Fruit fly (Drosophila melanogaster): ENCODE results near the gene t-Grip84.

The t-Grip84 gene

DNA sequence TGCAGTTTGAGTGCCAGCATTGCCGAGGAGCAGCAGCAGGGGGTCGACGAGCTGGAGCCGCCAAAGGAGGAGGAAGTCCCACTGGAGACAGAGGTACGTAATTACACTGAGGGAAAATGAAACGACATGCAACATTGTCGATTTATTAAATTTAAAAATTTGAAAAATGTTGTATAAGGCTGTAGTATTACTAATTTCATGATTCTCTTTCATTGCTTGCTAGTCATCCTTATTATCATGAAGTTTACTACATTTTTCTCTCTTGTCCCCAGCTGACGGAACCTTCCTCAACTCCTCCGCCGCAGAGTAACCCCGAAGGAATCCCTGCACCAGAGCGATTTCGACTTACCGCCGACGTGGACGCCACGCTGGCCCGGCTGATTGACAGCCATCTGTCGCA lies 12.6 kb upstream of the t-Grip84 start (continued):
- TF ChIP-seq CG8319 (GFP tag; optimal IDR thresholded peaks at IDR 0.05) = no peak
- TF ChIP-seq CG3032 (tag; optimal IDR thresholded peaks at IDR 0.05) = peak; percentile 48
- no peak for TF ChIP-seq fkh (GFP tag; optimal IDR thresholded peaks at IDR 0.05)
- peak; percentile 30 for TF ChIP-seq CG31627 (GFP tag; optimal IDR thresholded peaks at IDR 0.05)
- TF ChIP-seq OdsH (GFP tag; optimal IDR thresholded peaks at IDR 0.05) = peak; percentile 35
- no peak for TF ChIP-seq CG9139 (GFP tag; optimal IDR thresholded peaks at IDR 0.05)
- peak; percentile 59 for TF ChIP-seq svp (GFP tag)
- TF ChIP-seq Hr4 (GFP tag; optimal IDR thresholded peaks at IDR 0.05) = no peak
- TF ChIP-seq Met (GFP tag; optimal IDR thresholded peaks at IDR 0.05) = peak; percentile 61
- TF ChIP-seq dac (GFP tag; optimal IDR thresholded peaks at IDR 0.05) = no peak
- no peak for TF ChIP-seq cyc (GFP tag; optimal IDR thresholded peaks at IDR 0.05)
- no peak for TF ChIP-seq CG8119 (GFP tag; IDR thresholded peaks at IDR 0.05)
- TF ChIP-seq CG6854 (GFP tag; optimal IDR thresholded peaks at IDR 0.05) = no peak
- no peak for TF ChIP-seq Ets21C (GFP tag; optimal IDR thresholded peaks at IDR 0.05)

DNA sequence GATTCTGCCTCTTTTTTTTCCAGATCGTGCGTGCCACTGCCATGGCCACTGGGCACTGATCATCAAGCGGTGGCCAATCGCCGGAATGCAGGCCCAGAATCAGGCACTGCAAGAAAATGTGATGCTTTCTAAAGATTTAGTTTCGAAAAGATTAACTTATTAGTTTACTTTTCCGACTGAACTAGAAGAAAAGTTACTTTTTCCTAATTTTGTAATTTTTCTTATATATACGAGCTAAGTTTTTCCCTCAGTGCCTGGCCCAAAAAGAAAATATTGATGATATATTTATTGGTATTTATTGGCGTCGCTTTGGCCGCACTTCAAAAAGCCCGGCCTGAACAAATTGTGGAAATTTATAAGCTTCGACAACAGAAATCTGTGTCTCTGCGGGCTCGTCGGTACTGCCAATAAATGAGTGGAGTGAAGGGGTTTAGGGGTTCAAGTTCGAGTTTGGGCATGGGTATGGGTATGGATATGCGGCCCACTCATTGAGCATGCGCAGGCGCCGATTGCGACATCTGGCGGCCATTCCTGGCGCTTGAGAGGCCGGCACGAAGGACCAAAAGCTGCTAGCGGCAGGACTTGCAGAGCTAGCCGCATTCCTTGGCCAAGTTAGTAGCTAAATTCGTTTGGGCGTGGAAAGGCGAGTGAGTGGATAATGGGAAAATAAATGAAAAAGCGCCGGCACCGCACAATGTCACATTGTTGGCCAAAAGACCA lies 10.5 kb upstream of the t-Grip84 start:
- TF ChIP-seq cyc (GFP tag; optimal IDR thresholded peaks at IDR 0.05) = peak; percentile 66
- TF ChIP-seq CG6854 (GFP tag; optimal IDR thresholded peaks at IDR 0.05) = peak; percentile 8
- TF ChIP-seq CG6276 (GFP tag; optimal IDR thresholded peaks at IDR 0.05) = no peak
- peak; percentile 70 for TF ChIP-seq Smox (GFP tag; optimal IDR thresholded peaks at IDR 0.05)
- TF ChIP-seq CG4318 (GFP tag; optimal IDR thresholded peaks at IDR 0.05) = no peak
- TF ChIP-seq CG31627 (GFP tag; optimal IDR thresholded peaks at IDR 0.05) = peak; percentile 64
- TF ChIP-seq topi (GFP tag; optimal IDR thresholded peaks at IDR 0.05) = peak; percentile 68
- peak; percentile 90 for TF ChIP-seq Eip78C (GFP tag)
- TF ChIP-seq eg (GFP tag; IDR thresholded peaks at IDR 0.05) = 0 out of 3 replicates have a peak, but pooled peaks have one; percentile 45
- no peak for TF ChIP-seq fkh (GFP tag; optimal IDR thresholded peaks at IDR 0.05)
- peak; percentile 56 for TF ChIP-seq vri (GFP tag; optimal IDR thresholded peaks at IDR 0.05)
- TF ChIP-seq CG11902 (GFP tag; optimal IDR thresholded peaks at IDR 0.05) = peak; percentile 41
- peak; percentile 70 for TF ChIP-seq CG3919 (GFP tag; optimal IDR thresholded peaks at IDR 0.05)
- TF ChIP-seq lz (GFP tag; optimal IDR thresholded peaks at IDR 0.05) = peak; percentile 67
- peak; percentile 44 for TF ChIP-seq Ets21C (GFP tag; optimal IDR thresholded peaks at IDR 0.05)
- peak; percentile 77 for TF ChIP-seq CG6163 (GFP tag; IDR thresholded peaks at IDR 0.05)
- TF ChIP-seq svp (GFP tag) = peak; percentile 89
- peak; percentile 70 for TF ChIP-seq Sox102F (GFP tag; optimal IDR thresholded peaks at IDR 0.05)
- TF ChIP-seq CG7368 (GFP tag; optimal IDR thresholded peaks at IDR 0.05) = peak; percentile 32
- peak; percentile 68 for TF ChIP-seq achi (GFP tag; optimal IDR thresholded peaks at IDR 0.05)
- peak; percentile 60 for TF ChIP-seq CG10631 (GFP tag; optimal IDR thresholded peaks at IDR 0.05)
- TF ChIP-seq CG8319 (GFP tag; optimal IDR thresholded peaks at IDR 0.05) = peak; percentile 1
- TF ChIP-seq acj6 (GFP tag; optimal IDR thresholded peaks at IDR 0.05) = peak; percentile 50
- TF ChIP-seq CG32006 (GFP tag; optimal IDR thresholded peaks at IDR 0.05) = peak; percentile 42
- peak; percentile 65 for TF ChIP-seq Hr39 (GFP tag; optimal IDR thresholded peaks at IDR 0.05)
- TF ChIP-seq Sox14 (GFP tag; optimal IDR thresholded peaks at IDR 0.05) = peak; percentile 54
- TF ChIP-seq CG11762 (GFP tag; optimal IDR thresholded peaks at IDR 0.05; ENCODE audit: insufficient read depth) = peak; percentile 31
- TF ChIP-seq fd85E (GFP tag; optimal IDR thresholded peaks at IDR 0.05) = no peak
- TF ChIP-seq CG11294 (GFP tag; IDR thresholded peaks at IDR 0.05) = no peak
- peak; percentile 24 for TF ChIP-seq Blimp-1 (GFP tag; optimal IDR thresholded peaks at IDR 0.05)
- peak; percentile 60 for TF ChIP-seq CG34406 (GFP tag; optimal IDR thresholded peaks at IDR 0.05)
- TF ChIP-seq spab (GFP tag; optimal IDR thresholded peaks at IDR 0.05) = peak; percentile 70
- TF ChIP-seq CG10669 (GFP tag; optimal IDR thresholded peaks at IDR 0.05) = peak; percentile 51
- TF ChIP-seq salr (GFP tag; optimal IDR thresholded peaks at IDR 0.05) = peak; percentile 31 to 46
- peak; percentile 27 for TF ChIP-seq Lpt (GFP tag; optimal IDR thresholded peaks at IDR 0.05)
- TF ChIP-seq Eip75B (GFP tag; optimal IDR thresholded peaks at IDR 0.05) = peak; percentile 61
- TF ChIP-seq CG16779 (tag; optimal IDR thresholded peaks at IDR 0.05) = no peak
- no peak for TF ChIP-seq dac (GFP tag; optimal IDR thresholded peaks at IDR 0.05)
- TF ChIP-seq CG9139 (GFP tag; optimal IDR thresholded peaks at IDR 0.05) = peak; percentile 38
- no peak for TF ChIP-seq Gug (GFP tag; IDR thresholded peaks at IDR 0.05)
- TF ChIP-seq Ets96B (tag; optimal IDR thresholded peaks at IDR 0.05) = peak; percentile 67
- peak; percentile 44 for TF ChIP-seq CG15336 (GFP tag; IDR thresholded peaks at IDR 0.05)
- TF ChIP-seq CG6808 (GFP tag; optimal IDR thresholded peaks at IDR 0.05) = peak; percentile 62

Measured in whole organism, prepupa.